Fruit fly (Drosophila melanogaster) whole organism, embryonic: ENCODE data around the gene CG10560.
A peak's percentile ranks its signal among the peaks of the same experiment; 100 is the strongest.

Source experiments
- BtbVII ChIP-seq: fragments of 200-800 bp; sonication (Bioruptor generic); optimal IDR thresholded peaks from 3 replicates; lab custom pipeline; 2017; ENCODE audit warnings: missing biosample characterization, mild to moderate bottlenecking, missing genetic modification characterization
- CG11093 ChIP-seq: fragments of 200-800 bp; sonication (Bioruptor generic); IDR thresholded peaks from 3 replicates; pipeline ENCODE4 v1.3.6; 2022; ENCODE audit warnings: missing biosample characterization, missing genetic modification characterization
- CG12659 ChIP-seq: fragments of 200-800 bp; sonication (Bioruptor generic); optimal IDR thresholded peaks from 3 replicates; lab custom pipeline; 2017; ENCODE audit warnings: mild to moderate bottlenecking, missing biosample characterization, missing genetic modification reagents, missing genetic modification characterization
- CG12769 ChIP-seq: fragments of 200-800 bp; sonication (Bioruptor generic); optimal IDR thresholded peaks from 2 replicates; lab custom pipeline; 2019; ENCODE audit warnings: missing biosample characterization, mild to moderate bottlenecking, missing genetic modification characterization, moderate library complexity
- CG13287 ChIP-seq: fragments of 200-800 bp; sonication (Bioruptor generic); IDR thresholded peaks from 2 replicates; pipeline ENCODE4 v1.3.6; 2022; ENCODE audit warnings: missing biosample characterization, missing genetic modification characterization; ENCODE audit not compliant: partially characterized antibody
- CG18011 ChIP-seq: fragments of 200-800 bp; sonication (Bioruptor generic); optimal IDR thresholded peaks from 2 replicates; lab custom pipeline; 2017; ENCODE audit warnings: missing biosample characterization, missing genetic modification characterization, mild to moderate bottlenecking, moderate library complexity, missing genotype
- CG33213 ChIP-seq: fragments of 200-800 bp; sonication (Bioruptor generic); optimal IDR thresholded peaks from 3 replicates; lab custom pipeline; 2016; ENCODE audit warnings: missing biosample characterization, missing genetic modification characterization
- CG34376 ChIP-seq: fragments of 200-800 bp; sonication (Bioruptor generic); optimal IDR thresholded peaks from 2 replicates; lab custom pipeline; 2018; ENCODE audit warnings: missing biosample characterization, mild to moderate bottlenecking, missing genetic modification characterization
- CG3847 ChIP-seq: fragments of 200-800 bp; sonication (Bioruptor generic); IDR thresholded peaks from 2 replicates; pipeline ENCODE4 v1.3.6; 2022; ENCODE audit warnings: missing biosample characterization, missing genetic modification characterization
- CG4404 ChIP-seq: fragments of 200-800 bp; sonication (Bioruptor generic); IDR thresholded peaks from 2 replicates; pipeline ENCODE4 v1.3.6; 2022; ENCODE audit warnings: missing biosample characterization, missing genetic modification characterization
- CG6272 ChIP-seq: fragments of 200-800 bp; sonication (Bioruptor generic); IDR thresholded peaks from 2 replicates; pipeline ENCODE4 v1.3.6; 2022; ENCODE audit warnings: missing biosample characterization, missing genetic modification characterization
- CG6654 ChIP-seq: fragments of 200-800 bp; sonication (Bioruptor generic); optimal IDR thresholded peaks from 2 replicates; lab custom pipeline; 2017; ENCODE audit warnings: missing biosample characterization, mild to moderate bottlenecking, missing genetic modification characterization
- CG7357 ChIP-seq: fragments of 200-800 bp; sonication (Bioruptor generic); IDR thresholded peaks from 3 replicates; pipeline ENCODE4 v1.3.6; 2022; ENCODE audit warnings: missing biosample characterization, missing genetic modification characterization
- CG8290 ChIP-seq, 3 experiments: fragments of 200-800 bp; sonication (Bioruptor generic); optimal IDR thresholded peaks; 2 replicates each; lab custom pipeline; 2016 to 2019; ENCODE audit warnings: missing biosample characterization in 3 of 3, missing genetic modification characterization in 3 of 3, mild to moderate bottlenecking in 2 of 3, moderate library complexity in 1 of 3
- CG8478 ChIP-seq: fragments of >200 bp; optimal IDR thresholded peaks from 2 replicates; lab custom pipeline; 2018
- CG9437 ChIP-seq: fragments of 200-800 bp; sonication (Bioruptor generic); optimal IDR thresholded peaks from 2 replicates; lab custom pipeline; 2018; ENCODE audit warnings: missing biosample characterization, mild to moderate bottlenecking, missing genetic modification characterization
- CG9727 ChIP-seq: fragments of 200-800 bp; sonication (Bioruptor generic); optimal IDR thresholded peaks from 3 replicates; lab custom pipeline; 2017; ENCODE audit warnings: missing biosample characterization, mild to moderate bottlenecking, missing genetic modification characterization
- Dp ChIP-seq: fragments of 200-800 bp; sonication (Bioruptor generic); optimal IDR thresholded peaks from 2 replicates; lab custom pipeline; 2018; ENCODE audit warnings: missing biosample characterization, mild to moderate bottlenecking, missing genetic modification characterization, moderate library complexity
- E2f1 ChIP-seq: fragments of 200-800 bp; sonication (Bioruptor generic); IDR thresholded peaks from 2 replicates; pipeline ENCODE4 v1.3.6; 2022; ENCODE audit warnings: missing biosample characterization, missing genetic modification characterization
- HLH4C ChIP-seq: fragments of 200-800 bp; sonication (Bioruptor generic); IDR thresholded peaks from 3 replicates; pipeline ENCODE4 v1.3.6; 2022; ENCODE audit warnings: missing biosample characterization, missing genetic modification characterization; ENCODE audit not compliant: partially characterized antibody
- HLH54F ChIP-seq: fragments of 200-800 bp; sonication (Bioruptor generic); optimal IDR thresholded peaks from 3 replicates; lab custom pipeline; 2016; ENCODE audit warnings: missing biosample characterization, missing genetic modification characterization
- Hmx ChIP-seq: fragments of 200-800 bp; sonication (Bioruptor generic); optimal IDR thresholded peaks from 2 replicates; lab custom pipeline; 2016; ENCODE audit warnings: missing biosample characterization, missing genetic modification characterization
- Hr78 ChIP-seq, 2 experiments: fragments of 200-800 bp in 1 of 2; fragments of >200 bp in 1 of 2; sonication (Bioruptor generic) in 1 of 2; optimal IDR thresholded peaks; 2 replicates each; lab custom pipeline; 2017 to 2019; ENCODE audit warnings: missing biosample characterization in 2 of 2, missing genetic modification characterization in 2 of 2, mild to moderate bottlenecking in 1 of 2, moderate library complexity in 1 of 2
- Jarid2 ChIP-seq: fragments of 200-800 bp; sonication (Bioruptor generic); optimal IDR thresholded peaks from 3 replicates; lab custom pipeline; 2017; ENCODE audit warnings: mild to moderate bottlenecking, missing biosample characterization, missing genetic modification reagents, missing genetic modification characterization
- Med ChIP-seq: fragments of 200-800 bp; sonication (Bioruptor generic); peaks from one replicate; lab custom pipeline; 2016; ENCODE audit warnings: missing biosample characterization, missing genetic modification characterization, mild to moderate bottlenecking, inconsistent platforms, moderate library complexity
- aop ChIP-seq: fragments of 200-800 bp; sonication (Bioruptor generic); IDR thresholded peaks from 2 replicates; pipeline ENCODE4 v1.3.6; 2022; ENCODE audit warnings: missing biosample characterization, missing genetic modification characterization
- cad ChIP-seq: fragments of >200 bp; optimal IDR thresholded peaks from 2 replicates; lab custom pipeline; 2017; ENCODE audit warnings: missing biosample characterization, missing genetic modification characterization
- chinmo ChIP-seq: fragments of 200-800 bp; sonication (Bioruptor generic); IDR thresholded peaks from 4 replicates; pipeline ENCODE4 v1.3.6; 2022; ENCODE audit warnings: missing biosample characterization, missing genetic modification characterization; ENCODE audit not compliant: partially characterized antibody
- dan ChIP-seq: fragments of 200-800 bp; sonication (Bioruptor generic); IDR thresholded peaks from 2 replicates; pipeline ENCODE4 v1.3.6; 2022; ENCODE audit warnings: missing biosample characterization, missing genetic modification characterization
- dimm ChIP-seq: fragments of 200-800 bp; sonication (Bioruptor generic); IDR thresholded peaks from 2 replicates; pipeline ENCODE4 v1.3.6; 2022; ENCODE audit warnings: missing biosample characterization, missing genetic modification characterization
- dm ChIP-seq: fragments of 200-800 bp; sonication (Bioruptor generic); optimal IDR thresholded peaks from 3 replicates; lab custom pipeline; 2016; ENCODE audit warnings: missing biosample characterization, missing genetic modification characterization
- exex ChIP-seq: fragments of 200-800 bp; sonication (Bioruptor generic); optimal IDR thresholded peaks from 4 replicates; lab custom pipeline; 2018; ENCODE audit warnings: missing biosample characterization, mild to moderate bottlenecking, missing genetic modification characterization, moderate library complexity
- grn ChIP-seq: fragments of 200-800 bp; sonication (Bioruptor generic); optimal IDR thresholded peaks from 3 replicates; lab custom pipeline; 2017; ENCODE audit warnings: missing biosample characterization, missing genetic modification characterization
- knrl ChIP-seq: fragments of 200-800 bp; sonication (Bioruptor generic); IDR thresholded peaks from 3 replicates; pipeline ENCODE4 v1.3.6; 2022; ENCODE audit warnings: missing biosample characterization, missing genetic modification characterization; ENCODE audit not compliant: partially characterized antibody
- lab ChIP-seq: fragments of 200-800 bp; sonication (Bioruptor generic); optimal IDR thresholded peaks from 3 replicates; lab custom pipeline; 2017; ENCODE audit warnings: missing biosample characterization, missing genetic modification characterization, mild to moderate bottlenecking, moderate library complexity, missing genetic modification reagents
- lbe ChIP-seq: fragments of 200-800 bp; sonication (Bioruptor generic); optimal IDR thresholded peaks from 2 replicates; lab custom pipeline; 2016; ENCODE audit warnings: missing biosample characterization, mild to moderate bottlenecking, missing genetic modification characterization
- mirr ChIP-seq: fragments of 200-800 bp; sonication (Bioruptor generic); optimal IDR thresholded peaks from 3 replicates; lab custom pipeline; 2018; ENCODE audit warnings: missing biosample characterization, mild to moderate bottlenecking, missing genetic modification characterization
- mld ChIP-seq: fragments of 200-800 bp; sonication (Bioruptor generic); IDR thresholded peaks from 3 replicates; pipeline ENCODE4 v1.3.6; 2022; ENCODE audit warnings: missing biosample characterization, missing genetic modification characterization; ENCODE audit not compliant: partially characterized antibody
- pnt ChIP-seq: fragments of 200-800 bp; sonication (Bioruptor generic); optimal IDR thresholded peaks from 3 replicates; lab custom pipeline; 2016; ENCODE audit warnings: missing biosample characterization, missing genetic modification characterization
- pum ChIP-seq: fragments of 200-800 bp; sonication (Bioruptor generic); optimal IDR thresholded peaks from 2 replicates; lab custom pipeline; 2016; ENCODE audit warnings: missing biosample characterization, missing genetic modification characterization
- pzg ChIP-seq: fragments of 200-800 bp; sonication (Bioruptor generic); optimal IDR thresholded peaks from 3 replicates; lab custom pipeline; 2018; ENCODE audit warnings: missing biosample characterization, mild to moderate bottlenecking, missing genetic modification characterization, moderate library complexity
- sd ChIP-seq: fragments of 200-800 bp; sonication (Bioruptor generic); optimal IDR thresholded peaks from 3 replicates; lab custom pipeline; 2018; ENCODE audit warnings: missing biosample characterization, mild to moderate bottlenecking, missing genetic modification characterization, moderate library complexity
- slp2 ChIP-seq: fragments of 200-800 bp; sonication (Bioruptor generic); optimal IDR thresholded peaks from 2 replicates; lab custom pipeline; 2016; ENCODE audit warnings: missing biosample characterization, missing genetic modification characterization
- sqz ChIP-seq: fragments of 200-800 bp; sonication (Bioruptor generic); optimal IDR thresholded peaks from 3 replicates; lab custom pipeline; 2018; ENCODE audit warnings: missing biosample characterization, mild to moderate bottlenecking, missing genetic modification characterization
- sug ChIP-seq: fragments of 200-800 bp; optimal IDR thresholded peaks from 2 replicates; lab custom pipeline; 2019; ENCODE audit warnings: missing biosample characterization, mild to moderate bottlenecking, missing genetic modification characterization, moderate library complexity
- tio ChIP-seq: fragments of 200-800 bp; sonication (Bioruptor generic); optimal IDR thresholded peaks from 2 replicates; lab custom pipeline; 2017; ENCODE audit warnings: missing biosample characterization, missing genetic modification characterization, inconsistent platforms

CG10560 gene

dm6 chr3R:25308228-25308627, 11.7 kb downstream of the CG10560 start, which contains the start of gene CG10550 (continued):
- no peak for TF ChIP-seq slp2 (GFP tag; lab: Kevin White, UChicago)
- no peak for TF ChIP-seq E2f1
- no peak for TF ChIP-seq tio
- no peak for TF ChIP-seq CG9437
- TF ChIP-seq CG6272 (GFP tag; lab: Robert Waterston, UW): no peak
- peak; percentile 20; the same call in 1 of the 2 replicates for TF ChIP-seq CG13287 (GFP tag; lab: Robert Waterston, UW)
- TF ChIP-seq pzg: no peak

- TF ChIP-seq dan (GFP tag; lab: Robert Waterston, UW) (no peak), CG11093 (no peak), mirr (GFP tag; lab: Kevin White, UChicago) (peak; percentile 40), sd (tag; lab: Kevin White, UChicago) (peak; percentile 70), cad (GFP tag; lab: Kevin White, UChicago) (no peak), sqz (no peak), BtbVII (GFP tag; lab: Kevin White, UChicago) (peak; percentile 58), CG18011 (GFP tag; lab: Kevin White, UChicago) (no peak), mld (GFP tag; lab: Robert Waterston, UW) (no peak), Hmx (GFP tag; lab: Kevin White, UChicago) (no peak), knrl (GFP tag; lab: Robert Waterston, UW) (no peak), dm (GFP tag; lab: Kevin White, UChicago) (no peak), chinmo (GFP tag; lab: Robert Waterston, UW) (0 out of 4 replicates have a peak, but pooled peaks have one; percentile 64), CG6654 (GFP tag; lab: Kevin White, UChicago) (no peak), CG8478 (lab: Kevin White, UChicago) (no peak), aop (no peak), HLH4C (GFP tag; lab: Robert Waterston, UW) (no peak), exex (peak; percentile 99), CG7357 (GFP tag; lab: Robert Waterston, UW) (no peak), Med (GFP tag; lab: Kevin White, UChicago) (peak; percentile 63), sug (tag; lab: Kevin White, UChicago) (peak; percentile 74), lab (GFP tag; lab: Kevin White, UChicago) (peak; percentile 19), CG4404 (GFP tag; lab: Robert Waterston, UW) (no peak), grn (GFP tag; lab: Kevin White, UChicago) (peak; percentile 40), CG9727 (GFP tag; lab: Kevin White, UChicago) (no peak), CG34376 (GFP tag; lab: Kevin White, UChicago) (peak; percentile 48)
Observed at dm6 chr3R:25305822-25306544, 13.9 kb downstream of the CG10560 start.

dm6 chr3R:25303857-25304440, 16.0 kb downstream of the CG10560 start, which contains the start of gene CG31436:
CG31436 (plus strand) TSS chr3R:25304137.
- TF ChIP-seq CG12769 (tag; lab: Kevin White, UChicago): peak; percentile 67
- no peak for TF ChIP-seq dimm (GFP tag; lab: Robert Waterston, UW)
- peak; percentile 42 for TF ChIP-seq lbe (GFP tag; lab: Kevin White, UChicago)
- TF ChIP-seq slp2 (GFP tag; lab: Kevin White, UChicago): no peak
- no peak for TF ChIP-seq CG3847
- no peak for TF ChIP-seq pum (GFP tag; lab: Kevin White, UChicago)
- TF ChIP-seq sd (tag; lab: Kevin White, UChicago): peak; percentile 35
- no peak for TF ChIP-seq CG8290 (GFP tag; optimal IDR thresholded peaks at IDR 0.05; lab: Kevin White, UChicago)
- TF ChIP-seq CG8290 (tag; optimal IDR thresholded peaks at IDR 0.05; lab: Kevin White, UChicago): peak in 1 of 2 experiments; percentile 11
- TF ChIP-seq HLH54F (GFP tag; lab: Kevin White, UChicago): no peak
- TF ChIP-seq CG33213 (GFP tag; lab: Kevin White, UChicago): no peak
- TF ChIP-seq CG4404 (GFP tag; lab: Robert Waterston, UW): no peak
- peak; percentile 73 for TF ChIP-seq Jarid2 (GFP tag; lab: Kevin White, UChicago)
- no peak for TF ChIP-seq pnt
- TF ChIP-seq Hr78 (GFP tag; optimal IDR thresholded peaks at IDR 0.05; lab: Kevin White, UChicago): peak in 1 of 2 experiments; percentile 82
- TF ChIP-seq Dp (GFP tag; lab: Kevin White, UChicago): no peak
- TF ChIP-seq CG12659 (GFP tag; lab: Kevin White, UChicago): no peak
